Fruit fly (Drosophila melanogaster): ENCODE measurements around the gene CG14000.

- no peak for TF ChIP-seq EcR (GFP tag; optimal IDR thresholded peaks at IDR 0.05)
- no peak for TF ChIP-seq CG8478 (optimal IDR thresholded peaks at IDR 0.05)
Observed at dm6 chr2L:5890556-5890955, 19.5 kb downstream of the CG14000 start.

Data from whole organism.